Fruit fly (Drosophila melanogaster): Measurements from ENCODE around the gene CG34174.

The CG34174 gene

dm6 chr2L:2227316-2227715 is 13.2 kb downstream of the CG34174 start (continued):
- TF ChIP-seq CG8388 (GFP tag; optimal IDR thresholded peaks at IDR 0.05) (peak; percentile 35), CG7556 (GFP tag; optimal IDR thresholded peaks at IDR 0.05) (no peak), HLH54F (GFP tag; optimal IDR thresholded peaks at IDR 0.05) (peak; percentile 10), Poxn (GFP tag; IDR thresholded peaks at IDR 0.05) (no peak), sens (GFP tag) (peak; percentile 90), CG10366 (GFP tag; IDR thresholded peaks at IDR 0.05) (no peak; the same call in 1 of the 2 replicates), stwl (tag; optimal IDR thresholded peaks at IDR 0.05) (no peak), Gsc (GFP tag; IDR thresholded peaks at IDR 0.05) (no peak), CG10267 (tag; optimal IDR thresholded peaks at IDR 0.05) (peak; percentile 9), ind (GFP tag; optimal IDR thresholded peaks at IDR 0.05) (peak; percentile 49), NK7.1 (GFP tag; optimal IDR thresholded peaks at IDR 0.05) (no peak), inv (GFP tag; IDR thresholded peaks at IDR 0.05; ENCODE audit: partially characterized antibody) (no peak), Dip3 (GFP tag; optimal IDR thresholded peaks at IDR 0.05) (no peak), tx (GFP tag; optimal IDR thresholded peaks at IDR 0.05) (no peak), abd-A (tag; optimal IDR thresholded peaks at IDR 0.05) (no peak), Dref (GFP tag; IDR thresholded peaks at IDR 0.05) (no peak), chif (GFP tag; optimal IDR thresholded peaks at IDR 0.05) (peak; percentile 16 to 39), usp (GFP tag; optimal IDR thresholded peaks at IDR 0.05) (no peak), CG11398 (GFP tag; optimal IDR thresholded peaks at IDR 0.05) (peak; percentile 41), btn (GFP tag; optimal IDR thresholded peaks at IDR 0.05) (no peak), lov (optimal IDR thresholded peaks at IDR 0.05) (no peak), lov (GFP tag; IDR thresholded peaks at IDR 0.05) (peak; percentile 25; the same call in 1 of the 3 replicates), corto (GFP tag; optimal IDR thresholded peaks at IDR 0.05) (no peak), Nf-YB (GFP tag; optimal IDR thresholded peaks at IDR 0.05) (no peak), CG2678 (tag; optimal IDR thresholded peaks at IDR 0.05) (peak; percentile 59), CG10979 (tag; optimal IDR thresholded peaks at IDR 0.05) (peak; percentile 28), CG7786 (GFP tag; optimal IDR thresholded peaks at IDR 0.05) (peak; percentile 22), onecut (GFP tag; IDR thresholded peaks at IDR 0.05) (peak; percentile 47), Side (GFP tag; optimal IDR thresholded peaks at IDR 0.05) (peak; percentile 6), al (GFP tag; IDR thresholded peaks at IDR 0.05) (no peak), HLHmδ (GFP tag; optimal IDR thresholded peaks at IDR 0.05) (no peak), CG6175 (GFP tag; IDR thresholded peaks at IDR 0.05) (no peak), dati (GFP tag; IDR thresholded peaks at IDR 0.05) (no peak; the same call in 1 of the 2 replicates), CG7372 (GFP tag; IDR thresholded peaks at IDR 0.05) (no peak), eyg (GFP tag; optimal IDR thresholded peaks at IDR 0.05) (no peak), fd102C (GFP tag; optimal IDR thresholded peaks at IDR 0.05) (no peak), ci (GFP tag; IDR thresholded peaks at IDR 0.05) (peak; percentile 91), CG8944 (GFP tag; optimal IDR thresholded peaks at IDR 0.05) (peak; percentile 34), Kr (GFP tag; optimal IDR thresholded peaks at IDR 0.05) (no peak), CG8765 (GFP tag; IDR thresholded peaks at IDR 0.05) (no peak), dmrt99B (tag; optimal IDR thresholded peaks at IDR 0.05) (peak; percentile 72), CG15514 (GFP tag; optimal IDR thresholded peaks at IDR 0.05) (no peak), Bgb (GFP tag; IDR thresholded peaks at IDR 0.05; ENCODE audit: partially characterized antibody) (no peak), CG8478 (optimal IDR thresholded peaks at IDR 0.05) (no peak), D19B (GFP tag; optimal IDR thresholded peaks at IDR 0.05) (no peak), CG1529 (GFP tag; optimal IDR thresholded peaks at IDR 0.05) (no peak), CG6791 (GFP tag; IDR thresholded peaks at IDR 0.05; ENCODE audit: partially characterized antibody) (no peak), dysf (GFP tag; IDR thresholded peaks at IDR 0.05) (peak; percentile 69), CG5953 (GFP tag; IDR thresholded peaks at IDR 0.05) (peak; percentile 53), CG12391 (tag; optimal IDR thresholded peaks at IDR 0.05) (peak; percentile 37), CG31224 (GFP tag; IDR thresholded peaks at IDR 0.05) (no peak), CG3281 (GFP tag; optimal IDR thresholded peaks at IDR 0.05) (peak; percentile 13), CG6272 (GFP tag; IDR thresholded peaks at IDR 0.05) (no peak)

All from whole organism, embryonic.